Fruit fly (Drosophila melanogaster) Kc167 (cell line): ENCODE measurements around the gene form3.

Experiments
- Myc ChIP-seq: fragments of >200 bp; optimal IDR thresholded peaks from 2 replicates; lab custom pipeline; 2017; ENCODE audit warnings: missing external identifiers
- h ChIP-seq: fragments of >200 bp; optimal IDR thresholded peaks from 3 replicates; lab custom pipeline; 2018; ENCODE audit warnings: missing external identifiers
- insv ChIP-seq: fragments of >200 bp; optimal IDR thresholded peaks from 3 replicates; lab custom pipeline; 2018; ENCODE audit warnings: missing external identifiers
- psq ChIP-seq: fragments of >200 bp; optimal IDR thresholded peaks from 2 replicates; lab custom pipeline; 2017; ENCODE audit warnings: missing external identifiers

- TF ChIP-seq psq (lab: Kevin White, UChicago) (no peak), h (lab: Kevin White, UChicago) (no peak), insv (lab: Kevin White, UChicago) (no peak), Myc (lab: Kevin White, UChicago) (no peak)
These were observed 1.9 kb downstream of the form3 start for dm6 chr3L:7096530-7096929.
